Worm (Caenorhabditis elegans) whole organism, midembryonic: ENCODE results near the gene F35G12.12.

Experiments
- flt-1 ChIP-seq: fragments of 200-800 bp; sonication (Bioruptor generic); IDR thresholded peaks from 2 replicates; pipeline ENCODE4 v1.3.6; 2022; ENCODE audit warnings: missing genetic modification characterization, missing compliant biosample characterization
- ref-1 ChIP-seq: fragments of 200-800 bp; sonication (Bioruptor generic); conservative IDR thresholded peaks from 2 replicates; pipeline ENCODE4 v1.3.6; 2022; ENCODE audit warnings: missing genetic modification reagents, missing genetic modification characterization, missing compliant biosample characterization
- ztf-23 ChIP-seq: fragments of 200-800 bp; sonication (Bioruptor generic); IDR thresholded peaks from 2 replicates; pipeline ENCODE4 v1.3.6; 2022; ENCODE audit warnings: missing genetic modification reagents, missing genetic modification characterization, missing compliant biosample characterization

- no peak for TF ChIP-seq flt-1 (GFP tag; lab: Robert Waterston, UW)
- TF ChIP-seq ref-1 (GFP tag; lab: Robert Waterston, UW), result no peak
- TF ChIP-seq ztf-23 (GFP tag; lab: Robert Waterston, UW), result no peak
These were observed 20.3 kb upstream of the F35G12.12 start for ce11 chrIII:4561286-4561685.
